Fruit fly (Drosophila melanogaster) whole organism, embryonic: ENCODE measurements around the gene CG10283.

Source experiments
- Bdp1 ChIP-seq: fragments of 200-800 bp; sonication (Bioruptor generic); optimal IDR thresholded peaks from 3 replicates; lab custom pipeline; 2016; ENCODE audit warnings: missing biosample characterization, missing genetic modification characterization
- CG10209 ChIP-seq: fragments of 200-800 bp; sonication (Bioruptor generic); optimal IDR thresholded peaks from 3 replicates; lab custom pipeline; 2017; ENCODE audit warnings: missing biosample characterization, mild to moderate bottlenecking, missing genetic modification characterization, missing genetic modification reagents
- CG10959 ChIP-seq: fragments of 200-800 bp; sonication (Bioruptor generic); IDR thresholded peaks from 2 replicates; pipeline ENCODE4 v1.3.6; 2022; ENCODE audit warnings: missing biosample characterization, missing genetic modification characterization
- CG12104 ChIP-seq: fragments of 200-800 bp; sonication (Bioruptor generic); optimal IDR thresholded peaks from 3 replicates; lab custom pipeline; 2016; ENCODE audit warnings: missing biosample characterization, missing genetic modification characterization
- CG12155 ChIP-seq: fragments of 200-800 bp; sonication (Bioruptor generic); optimal IDR thresholded peaks from 3 replicates; lab custom pipeline; 2016; ENCODE audit warnings: missing biosample characterization, missing genetic modification characterization
- CG13296 ChIP-seq: fragments of 200-800 bp; sonication (Bioruptor generic); optimal IDR thresholded peaks from 3 replicates; lab custom pipeline; 2018; ENCODE audit warnings: missing biosample characterization, mild to moderate bottlenecking, missing genetic modification characterization
- CG1529 ChIP-seq: fragments of 200-800 bp; sonication (Bioruptor generic); optimal IDR thresholded peaks from 3 replicates; lab custom pipeline; 2018; ENCODE audit warnings: missing biosample characterization, missing genetic modification characterization
- CG17186 ChIP-seq: fragments of 200-800 bp; sonication (Bioruptor generic); optimal IDR thresholded peaks from 3 replicates; lab custom pipeline; 2017; ENCODE audit warnings: missing biosample characterization, missing genetic modification reagents, missing genetic modification characterization
- CG2120 ChIP-seq: fragments of 200-800 bp; sonication (Bioruptor generic); optimal IDR thresholded peaks from 3 replicates; lab custom pipeline; 2016; ENCODE audit warnings: missing biosample characterization, missing genetic modification characterization
- CG4424 ChIP-seq: fragments of 200-800 bp; sonication (Bioruptor generic); optimal IDR thresholded peaks from 3 replicates; lab custom pipeline; 2016; ENCODE audit warnings: missing biosample characterization, missing genetic modification characterization
- CG6689 ChIP-seq: fragments of 200-800 bp; sonication (Bioruptor generic); IDR thresholded peaks from 2 replicates; pipeline ENCODE4 v1.3.6; 2022; ENCODE audit warnings: missing biosample characterization, missing genetic modification characterization
- CG7928 ChIP-seq: fragments of 200-800 bp; sonication (Bioruptor generic); optimal IDR thresholded peaks from 2 replicates; lab custom pipeline; 2017; ENCODE audit warnings: missing biosample characterization, mild to moderate bottlenecking, missing genetic modification characterization
- CG8089 ChIP-seq: fragments of 200-800 bp; sonication (Bioruptor generic); optimal IDR thresholded peaks from 3 replicates; lab custom pipeline; 2016; ENCODE audit warnings: missing biosample characterization, missing genetic modification characterization
- CG8388 ChIP-seq: fragments of 200-800 bp; sonication (Bioruptor generic); optimal IDR thresholded peaks from 2 replicates; lab custom pipeline; 2019; ENCODE audit warnings: missing biosample characterization, mild to moderate bottlenecking, missing genetic modification characterization, moderate library complexity
- CG9817 ChIP-seq: fragments of 200-800 bp; sonication (Bioruptor generic); optimal IDR thresholded peaks from 2 replicates; lab custom pipeline; 2018; ENCODE audit warnings: missing biosample characterization, mild to moderate bottlenecking, missing genetic modification characterization, moderate library complexity
- CG9876 ChIP-seq: fragments of 200-800 bp; sonication (Bioruptor generic); optimal IDR thresholded peaks from 2 replicates; lab custom pipeline; 2016; ENCODE audit warnings: missing biosample characterization, missing genetic modification characterization
- HLHmδ ChIP-seq: fragments of 200-800 bp; sonication (Bioruptor generic); optimal IDR thresholded peaks from 2 replicates; lab custom pipeline; 2018; ENCODE audit warnings: missing biosample characterization, mild to moderate bottlenecking, missing genetic modification characterization, moderate library complexity
- Hsf ChIP-seq: fragments of 200-800 bp; sonication (Bioruptor generic); optimal IDR thresholded peaks from 3 replicates; lab custom pipeline; 2016; ENCODE audit warnings: missing biosample characterization, missing genetic modification characterization
- Jarid2 ChIP-seq: fragments of 200-800 bp; sonication (Bioruptor generic); optimal IDR thresholded peaks from 3 replicates; lab custom pipeline; 2017; ENCODE audit warnings: mild to moderate bottlenecking, missing biosample characterization, missing genetic modification reagents, missing genetic modification characterization
- PHDP ChIP-seq: fragments of 200-800 bp; sonication (Bioruptor generic); optimal IDR thresholded peaks from 3 replicates; lab custom pipeline; 2018; ENCODE audit warnings: missing biosample characterization, mild to moderate bottlenecking, missing genetic modification characterization, moderate library complexity
- Rfx ChIP-seq: fragments of 200-800 bp; sonication (Bioruptor generic); IDR thresholded peaks from 2 replicates; pipeline ENCODE4 v1.3.6; 2022; ENCODE audit warnings: missing biosample characterization, missing genetic modification characterization
- Stat92E ChIP-seq, 3 experiments: fragments of >200 bp in 2 of 3; fragments of 200-800 bp in 1 of 3; sonication (Bioruptor generic) in 1 of 3; optimal IDR thresholded peaks; 2 replicates each; lab custom pipeline; 2017 to 2019; ENCODE audit warnings: missing biosample characterization in 3 of 3, missing genetic modification characterization in 3 of 3, mild to moderate bottlenecking in 1 of 3, moderate library complexity in 1 of 3
- Tbp ChIP-seq: fragments of >200 bp; optimal IDR thresholded peaks from 2 replicates; lab custom pipeline; 2018; ENCODE audit warnings: missing biosample characterization, missing genetic modification characterization
- Trl ChIP-seq, 3 experiments: fragments of >200 bp in 2 of 3; fragments of 200-800 bp in 1 of 3; sonication (Bioruptor generic) in 1 of 3; optimal IDR thresholded peaks; 2 replicates in 1 of 3; 3 replicates in 2 of 3; lab custom pipeline; 2016 to 2017; ENCODE audit warnings: missing biosample characterization in 1 of 3, missing genetic modification characterization in 1 of 3
- amos ChIP-seq: fragments of 200-800 bp; sonication (Bioruptor generic); IDR thresholded peaks from 2 replicates; pipeline ENCODE4 v1.3.6; 2022; ENCODE audit warnings: missing biosample characterization, missing genetic modification characterization; ENCODE audit not compliant: partially characterized antibody
- ap ChIP-seq: fragments of 200-800 bp; sonication (Bioruptor generic); IDR thresholded peaks from 2 replicates; pipeline ENCODE4 v1.3.6; 2022; ENCODE audit warnings: missing biosample characterization, missing genetic modification characterization
- ato ChIP-seq: fragments of 200-800 bp; sonication (Bioruptor generic); IDR thresholded peaks from 2 replicates; pipeline ENCODE4 v1.3.6; 2022; ENCODE audit warnings: missing biosample characterization, missing genetic modification characterization; ENCODE audit not compliant: partially characterized antibody
- cas ChIP-seq: fragments of 200-800 bp; sonication (Bioruptor generic); IDR thresholded peaks from 2 replicates; pipeline ENCODE4 v1.3.6; 2022; ENCODE audit warnings: missing biosample characterization, missing genetic modification characterization
- cwo ChIP-seq: fragments of 200-800 bp; sonication (Bioruptor generic); optimal IDR thresholded peaks from 3 replicates; lab custom pipeline; 2017; ENCODE audit warnings: missing biosample characterization, missing genetic modification characterization, mild to moderate bottlenecking, moderate library complexity, missing genetic modification reagents
- danr ChIP-seq: fragments of 200-800 bp; sonication (Bioruptor generic); IDR thresholded peaks from 2 replicates; pipeline ENCODE4 v1.3.6; 2022; ENCODE audit warnings: missing biosample characterization, missing genetic modification characterization
- fd64A ChIP-seq: fragments of 200-800 bp; sonication (Bioruptor generic); optimal IDR thresholded peaks from 3 replicates; lab custom pipeline; 2018; ENCODE audit warnings: missing biosample characterization, mild to moderate bottlenecking, missing genetic modification characterization
- gfzf ChIP-seq: fragments of 200-800 bp; sonication (Bioruptor generic); optimal IDR thresholded peaks from 2 replicates; lab custom pipeline; 2016; ENCODE audit warnings: missing biosample characterization, mild to moderate bottlenecking, missing genetic modification characterization, moderate library complexity
- jumu ChIP-seq: fragments of 200-800 bp; sonication (Bioruptor generic); optimal IDR thresholded peaks from 3 replicates; lab custom pipeline; 2016; ENCODE audit warnings: missing biosample characterization, missing genetic modification characterization
- ken ChIP-seq: fragments of 200-800 bp; sonication (Bioruptor generic); IDR thresholded peaks from 3 replicates; pipeline ENCODE4 v1.3.6; 2022; ENCODE audit warnings: missing biosample characterization, missing genetic modification characterization
- knrl ChIP-seq: fragments of 200-800 bp; sonication (Bioruptor generic); IDR thresholded peaks from 3 replicates; pipeline ENCODE4 v1.3.6; 2022; ENCODE audit warnings: missing biosample characterization, missing genetic modification characterization; ENCODE audit not compliant: partially characterized antibody
- maf-S ChIP-seq: fragments of 200-800 bp; sonication (Bioruptor generic); optimal IDR thresholded peaks from 2 replicates; lab custom pipeline; 2016; ENCODE audit warnings: missing biosample characterization, missing genetic modification characterization
- nerfin-1 ChIP-seq: fragments of 200-800 bp; sonication (Bioruptor generic); optimal IDR thresholded peaks from 3 replicates; lab custom pipeline; 2019; ENCODE audit warnings: missing biosample characterization, mild to moderate bottlenecking, missing genetic modification characterization, moderate library complexity
- nmo ChIP-seq: fragments of 200-800 bp; sonication (Bioruptor generic); optimal IDR thresholded peaks from 2 replicates; lab custom pipeline; 2018; ENCODE audit warnings: missing biosample characterization, mild to moderate bottlenecking, missing genetic modification characterization, moderate library complexity
- nom ChIP-seq: fragments of 200-800 bp; sonication (Bioruptor generic); optimal IDR thresholded peaks from 2 replicates; lab custom pipeline; 2017; ENCODE audit warnings: missing biosample characterization, missing genetic modification characterization, mild to moderate bottlenecking, moderate library complexity, missing genetic modification reagents
- org-1 ChIP-seq: fragments of 200-800 bp; sonication (Bioruptor generic); optimal IDR thresholded peaks from 2 replicates; lab custom pipeline; 2017; ENCODE audit warnings: missing biosample characterization, missing genetic modification characterization
- prd ChIP-seq, 3 experiments: fragments of >200 bp in 2 of 3; fragments of 200-800 bp in 1 of 3; sonication (Bioruptor generic) in 1 of 3; optimal IDR thresholded peaks in 2 of 3; IDR thresholded peaks in 1 of 3; 2 replicates in 2 of 3; 3 replicates in 1 of 3; pipeline versions ENCODE4 v1.3.6 to Lab custom; 2017 to 2022; ENCODE audit warnings: missing biosample characterization in 1 of 3, missing genetic modification characterization in 1 of 3
- ranshi ChIP-seq: fragments of 200-800 bp; sonication (Bioruptor generic); IDR thresholded peaks from 2 replicates; pipeline ENCODE4 v1.3.6; 2022; ENCODE audit warnings: missing biosample characterization, missing genetic modification characterization
- repo ChIP-seq: fragments of 200-800 bp; sonication (Bioruptor generic); optimal IDR thresholded peaks from 2 replicates; lab custom pipeline; 2016; ENCODE audit warnings: missing biosample characterization, missing genetic modification characterization
- salm ChIP-seq: fragments of 200-800 bp; sonication (Bioruptor generic); optimal IDR thresholded peaks from 2 replicates; lab custom pipeline; 2018; ENCODE audit warnings: missing biosample characterization, mild to moderate bottlenecking, missing genetic modification characterization
- seq ChIP-seq: fragments of 200-800 bp; sonication (Bioruptor generic); IDR thresholded peaks from 2 replicates; pipeline ENCODE4 v1.3.6; 2022; ENCODE audit warnings: missing biosample characterization, missing genetic modification characterization
- shn ChIP-seq: fragments of 200-800 bp; sonication (Bioruptor generic); optimal IDR thresholded peaks from 3 replicates; lab custom pipeline; 2016; ENCODE audit warnings: missing biosample characterization, missing genetic modification characterization
- so ChIP-seq: fragments of 200-800 bp; sonication (Bioruptor generic); IDR thresholded peaks from 3 replicates; pipeline ENCODE4 v1.3.6; 2022; ENCODE audit warnings: missing biosample characterization, missing genetic modification characterization
- tgo ChIP-seq: fragments of 200-800 bp; sonication (Bioruptor generic); IDR thresholded peaks from 3 replicates; pipeline ENCODE4 v1.3.6; 2022; ENCODE audit warnings: missing biosample characterization, missing genetic modification characterization
- tin ChIP-seq: fragments of 200-800 bp; sonication (Bioruptor generic); optimal IDR thresholded peaks from 3 replicates; lab custom pipeline; 2016; ENCODE audit warnings: missing biosample characterization, missing genetic modification characterization

CG10283 gene

DNA sequence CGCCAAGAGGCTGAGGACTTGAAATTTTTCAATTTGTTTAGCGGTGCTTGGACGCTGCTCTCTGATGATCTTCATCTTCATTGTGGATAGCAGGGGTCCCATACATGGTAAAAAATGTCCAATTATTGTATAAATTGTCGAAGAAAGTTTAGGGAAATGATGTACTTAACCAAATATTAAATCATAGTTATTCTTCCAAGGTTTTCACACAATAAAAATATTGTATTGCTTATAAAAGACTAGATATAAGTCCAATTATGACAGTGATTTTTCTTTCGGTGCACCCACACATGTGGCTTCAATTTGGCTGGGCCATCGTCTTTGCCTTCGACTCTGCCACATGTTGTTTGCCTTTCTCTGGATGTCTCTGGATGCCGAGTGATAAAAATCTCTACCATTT lies 20.6 kb upstream of the CG10283 start (continued):
- TF ChIP-seq maf-S (GFP tag; lab: Kevin White, UChicago) (no peak), CG1529 (GFP tag; lab: Kevin White, UChicago) (no peak), cas (GFP tag; lab: Robert Waterston, UW) (no peak), knrl (no peak), shn (GFP tag; lab: Kevin White, UChicago) (no peak), CG10209 (GFP tag; lab: Kevin White, UChicago) (peak; percentile 33), Jarid2 (GFP tag; lab: Kevin White, UChicago) (no peak), Trl (optimal IDR thresholded peaks at IDR 0.05; lab: Kevin White, UChicago) (no peak), Trl (GFP tag; optimal IDR thresholded peaks at IDR 0.05; lab: Kevin White, UChicago) (no peak), seq (GFP tag; lab: Robert Waterston, UW) (peak; percentile 48; the same call in 1 of the 2 replicates), CG7928 (GFP tag; lab: Kevin White, UChicago) (no peak), Hsf (GFP tag; lab: Kevin White, UChicago) (peak; percentile 60), CG10959 (GFP tag; lab: Robert Waterston, UW) (peak; percentile 59; the same call in 1 of the 2 replicates), jumu (peak; percentile 19), PHDP (tag; lab: Kevin White, UChicago) (peak; percentile 53), HLHmδ (GFP tag; lab: Kevin White, UChicago) (no peak), repo (GFP tag; lab: Kevin White, UChicago) (no peak), salm (tag; lab: Kevin White, UChicago) (peak; percentile 29), Stat92E (GFP tag; optimal IDR thresholded peaks at IDR 0.05; lab: Kevin White, UChicago) (no peak), CG9817 (tag; lab: Kevin White, UChicago) (no peak), CG8388 (peak; percentile 64), ken (GFP tag; lab: Robert Waterston, UW) (0 out of 3 replicates have a peak, but pooled peaks have one; percentile 27), tin (GFP tag; lab: Kevin White, UChicago) (peak; percentile 2), CG13296 (GFP tag; lab: Kevin White, UChicago) (no peak), ranshi (GFP tag; lab: Robert Waterston, UW) (peak; percentile 51; the same call in 1 of the 2 replicates), amos (GFP tag; lab: Robert Waterston, UW) (no peak), org-1 (GFP tag; lab: Kevin White, UChicago) (peak; percentile 12), nerfin-1 (tag; lab: Kevin White, UChicago) (peak; percentile 19), gfzf (GFP tag; lab: Kevin White, UChicago) (no peak), nom (GFP tag; lab: Kevin White, UChicago) (peak; percentile 23), CG9876 (no peak), CG8089 (GFP tag; lab: Kevin White, UChicago) (peak; percentile 17), so (GFP tag; lab: Robert Waterston, UW) (0 out of 3 replicates have a peak, but pooled peaks have one; percentile 22), danr (GFP tag; lab: Robert Waterston, UW) (no peak; the same call in 1 of the 2 replicates), cwo (GFP tag; lab: Kevin White, UChicago) (no peak), ap (GFP tag; lab: Robert Waterston, UW) (0 out of 2 replicates have a peak, but pooled peaks have one; percentile 29), CG12104 (GFP tag; lab: Kevin White, UChicago) (no peak), CG12155 (GFP tag; lab: Kevin White, UChicago) (peak; percentile 22), prd (optimal IDR thresholded peaks at IDR 0.05; lab: Kevin White, UChicago) (no peak), prd (GFP tag; IDR thresholded peaks at IDR 0.05; lab: Robert Waterston, UW) (peak; percentile 78; the same call in 2 of the 3 replicates), CG17186 (GFP tag; lab: Kevin White, UChicago) (no peak), ato (no peak), Bdp1 (no peak), nmo (peak; percentile 68), fd64A (GFP tag; lab: Kevin White, UChicago) (no peak), CG4424 (GFP tag; lab: Kevin White, UChicago) (peak; percentile 59), CG6689 (peak; percentile 60), Rfx (GFP tag; lab: Robert Waterston, UW) (no peak), tgo (GFP tag; lab: Robert Waterston, UW) (peak; percentile 51; the same call in 2 of the 3 replicates), CG2120 (peak; percentile 34), Tbp (GFP tag; lab: Kevin White, UChicago) (no peak)
